Worm (Caenorhabditis elegans): ENCODE measurements around the gene adk-1.

The adk-1 gene

DNA sequence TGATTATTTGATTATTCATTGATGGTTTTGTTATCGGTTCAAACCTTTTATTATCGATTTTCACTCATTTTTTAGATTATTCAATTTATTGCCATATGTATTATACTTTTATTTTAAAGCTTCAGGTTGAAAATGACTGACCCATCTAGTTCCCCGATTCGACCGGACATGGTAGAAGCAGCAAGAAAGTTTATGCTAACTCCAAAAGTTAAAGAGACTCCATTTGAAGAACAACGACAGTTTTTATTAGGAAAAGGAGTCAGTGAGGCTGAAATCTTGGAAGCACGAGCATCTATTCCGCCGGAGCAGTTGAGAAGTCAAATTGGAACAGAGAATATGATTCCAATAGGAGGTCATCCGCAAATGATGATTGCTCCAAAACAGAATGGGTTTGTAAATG, 27.6 kb downstream of the adk-1 start, which contains the start of gene prx-14:
TSS of gene prx-14 (plus strand) at position 120 of the 400 bp plus-strand sequence.
- TF ChIP-seq ZK546.5 (tag; optimal IDR thresholded peaks at IDR 0.05) (no peak), unc-62 (GFP tag; optimal IDR thresholded peaks at IDR 0.05 in 1 of 2) (no peak), unc-62 (tag; optimal IDR thresholded peaks at IDR 0.05) (no peak), egl-27 (tag; optimal IDR thresholded peaks at IDR 0.05) (no peak), ceh-28 (tag; optimal IDR thresholded peaks at IDR 0.05) (no peak), nhr-48 (tag; optimal IDR thresholded peaks at IDR 0.05) (peak; percentile 5), spr-3 (GFP tag; optimal IDR thresholded peaks at IDR 0.05) (no peak), tag-97 (GFP tag; IDR thresholded peaks at IDR 0.05) (no peak), mxl-3 (GFP tag; optimal IDR thresholded peaks at IDR 0.05) (no peak), vab-7 (GFP tag; IDR thresholded peaks at IDR 0.05) (no peak), ama-1 (optimal IDR thresholded peaks at IDR 0.05) (peak; percentile 41), lsy-2 (tag; optimal IDR thresholded peaks at IDR 0.05) (no peak), pha-4 (GFP tag; IDR thresholded peaks at IDR 0.05) (peak; percentile 37; the same call in 1 of the 2 replicates), pha-4 (tag; optimal IDR thresholded peaks at IDR 0.05) (no peak), nhr-237 (tag; optimal IDR thresholded peaks at IDR 0.05) (no peak), zag-1 (tag; optimal IDR thresholded peaks at IDR 0.05) (no peak), tra-1 (GFP tag; IDR thresholded peaks at IDR 0.05) (no peak), nhr-6 (tag; optimal IDR thresholded peaks at IDR 0.05) (no peak), hlh-11 (tag; optimal IDR thresholded peaks at IDR 0.05) (no peak), dpl-1 (GFP tag; optimal IDR thresholded peaks at IDR 0.05) (no peak), set-16 (GFP tag; IDR thresholded peaks at IDR 0.05) (no peak), lin-13 (GFP tag; optimal IDR thresholded peaks at IDR 0.05) (no peak), dmd-8 (GFP tag; IDR thresholded peaks at IDR 0.05) (no peak), F49E8.2 (tag; optimal IDR thresholded peaks at IDR 0.05; ENCODE audit: borderline replicate concordance) (no peak), zfp-3 (GFP tag; conservative IDR thresholded peaks at IDR 0.05) (0 out of 2 replicates have a peak, but pooled peaks have one; percentile 61), fkh-10 (GFP tag; optimal IDR thresholded peaks at IDR 0.05) (no peak), lin-38 (GFP tag; IDR thresholded peaks at IDR 0.05) (peak; percentile 40), saeg-2 (GFP tag; IDR thresholded peaks at IDR 0.05) (no peak), aly-2 (tag; optimal IDR thresholded peaks at IDR 0.05) (no peak), pqm-1 (tag; optimal IDR thresholded peaks at IDR 0.05) (peak; percentile 11), aha-1 (tag) (peak; percentile 88), dve-1 (tag; optimal IDR thresholded peaks at IDR 0.05; ENCODE audit: insufficient read depth) (peak; percentile 5), arid-1 (GFP tag; conservative IDR thresholded peaks at IDR 0.05) (no peak), Y105C5A.15 (GFP tag; IDR thresholded peaks at IDR 0.05) (no peak), ctbp-1 (GFP tag; IDR thresholded peaks at IDR 0.05) (no peak), php-3 (GFP tag; IDR thresholded peaks at IDR 0.05) (0 out of 2 replicates have a peak, but pooled peaks have one; percentile 25), lin-15B (tag; optimal IDR thresholded peaks at IDR 0.05) (no peak), mdt-29 (GFP tag; IDR thresholded peaks at IDR 0.05) (no peak), lir-3 (tag; optimal IDR thresholded peaks at IDR 0.05) (no peak), ceh-62 (tag; optimal IDR thresholded peaks at IDR 0.05) (no peak), snpc-4 (tag; optimal IDR thresholded peaks at IDR 0.05) (no peak), F44E2.7 (GFP tag; IDR thresholded peaks at IDR 0.05) (no peak), nhr-25 (tag; optimal IDR thresholded peaks at IDR 0.05; ENCODE audit: borderline replicate concordance, insufficient read depth) (no peak), mep-1 (tag; optimal IDR thresholded peaks at IDR 0.05) (peak; percentile 14), ceh-82 (tag; optimal IDR thresholded peaks at IDR 0.05) (no peak), nhr-102 (tag; optimal IDR thresholded peaks at IDR 0.05) (no peak), nhr-111 (GFP tag; optimal IDR thresholded peaks at IDR 0.05) (no peak), lin-1 (GFP tag; IDR thresholded peaks at IDR 0.05) (no peak), cey-2 (tag; optimal IDR thresholded peaks at IDR 0.05; ENCODE audit: borderline replicate concordance, insufficient read depth) (no peak), nhr-10 (tag; optimal IDR thresholded peaks at IDR 0.05) (no peak), daf-19 (GFP tag; conservative IDR thresholded peaks at IDR 0.05) (no peak), ces-1 (GFP tag; optimal IDR thresholded peaks at IDR 0.05) (no peak), zip-11 (GFP tag; IDR thresholded peaks at IDR 0.05) (no peak)
